Worm (Caenorhabditis elegans): ENCODE measurements around the gene cutl-24.

DNA sequence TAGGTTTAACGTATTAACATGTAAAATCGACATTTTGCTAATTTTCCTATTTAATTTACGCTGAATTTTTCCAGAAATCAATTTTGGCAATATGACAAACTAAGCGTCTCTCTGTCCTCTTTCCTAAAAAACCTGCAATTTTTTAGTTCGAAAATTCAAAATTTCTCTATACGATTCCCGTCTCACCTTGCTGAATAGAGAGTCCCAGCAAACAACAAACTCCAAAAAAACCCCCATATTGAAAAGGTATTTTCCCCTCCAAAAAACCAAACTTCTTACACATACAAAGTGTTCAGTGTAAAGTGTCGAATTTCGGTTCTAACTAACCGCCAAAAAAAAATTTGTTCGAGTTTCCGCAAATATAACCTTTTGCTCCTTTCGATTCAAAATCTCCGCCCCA is 19.3 kb downstream of the cutl-24 start, which contains the start of gene pnc-1:
- TF ChIP-seq sox-2 (GFP tag; IDR thresholded peaks at IDR 0.05) = no peak
- no peak for TF ChIP-seq elt-2 (tag; optimal IDR thresholded peaks at IDR 0.05)
- no peak for TF ChIP-seq nhr-11 (tag; optimal IDR thresholded peaks at IDR 0.05)
